Worm (Caenorhabditis elegans): Measurements from ENCODE around the gene mec-9.

ce11 chrV:9922481-9922880 lies 7.6 kb upstream of the mec-9 start, which contains the start of gene C50H2.7:
- no peak for TF ChIP-seq ama-1 (optimal IDR thresholded peaks at IDR 0.05)
- no peak for TF ChIP-seq mdl-1 (tag; optimal IDR thresholded peaks at IDR 0.05)
- TF ChIP-seq nhr-11 (tag; optimal IDR thresholded peaks at IDR 0.05), result no peak
- no peak for TF ChIP-seq hlh-4 (tag; optimal IDR thresholded peaks at IDR 0.05)
- TF ChIP-seq dpl-1 (GFP tag; optimal IDR thresholded peaks at IDR 0.05), result no peak
- no peak for TF ChIP-seq elt-3 (tag; optimal IDR thresholded peaks at IDR 0.05)
- no peak for TF ChIP-seq ces-1 (GFP tag; optimal IDR thresholded peaks at IDR 0.05)
- no peak for TF ChIP-seq lin-39 (tag; optimal IDR thresholded peaks at IDR 0.05)
- TF ChIP-seq egl-27 (tag; optimal IDR thresholded peaks at IDR 0.05), result no peak
- TF ChIP-seq ztf-11 (tag; optimal IDR thresholded peaks at IDR 0.05), result no peak
- TF ChIP-seq nhr-28 (tag; optimal IDR thresholded peaks at IDR 0.05), result no peak
- TF ChIP-seq unc-62 (GFP tag; optimal IDR thresholded peaks at IDR 0.05), result no peak
- no peak for TF ChIP-seq nhr-77 (tag; optimal IDR thresholded peaks at IDR 0.05)
- no peak for TF ChIP-seq lir-3 (tag; optimal IDR thresholded peaks at IDR 0.05; ENCODE audit: poor library complexity)
